Worm (Caenorhabditis elegans): ENCODE results near the gene ZK829.7.

The ZK829.7 gene

ce11 chrIV:11961485-11962255 is at the start of gene ZK829.7:
Gene ZK829.7, minus strand, starts transcription at chrIV:11961535.
- no peak for TF ChIP-seq unc-62 (GFP tag; optimal IDR thresholded peaks at IDR 0.05)
- TF ChIP-seq nhr-12 (tag; optimal IDR thresholded peaks at IDR 0.05), result no peak
- no peak for TF ChIP-seq sem-2 (GFP tag; optimal IDR thresholded peaks at IDR 0.05)
- TF ChIP-seq hlh-1 (tag; optimal IDR thresholded peaks at IDR 0.05), result peak; percentile 20
- peak; percentile 68 for TF ChIP-seq lsy-2 (tag; optimal IDR thresholded peaks at IDR 0.05)
- no peak for TF ChIP-seq drap-1 (GFP tag; optimal IDR thresholded peaks at IDR 0.05)
- TF ChIP-seq tbx-8 (GFP tag; optimal IDR thresholded peaks at IDR 0.05), result no peak
- no peak for TF ChIP-seq nhr-76 (tag; optimal IDR thresholded peaks at IDR 0.05)
- TF ChIP-seq flh-1 (GFP tag; optimal IDR thresholded peaks at IDR 0.05), result no peak
- TF ChIP-seq ces-1 (GFP tag; optimal IDR thresholded peaks at IDR 0.05), result peak; percentile 5
- TF ChIP-seq ceh-83 (GFP tag; optimal IDR thresholded peaks at IDR 0.05), result no peak
- TF ChIP-seq lin-13 (tag; optimal IDR thresholded peaks at IDR 0.05), result peak; percentile 58
- peak; percentile 44 for TF ChIP-seq mep-1 (tag; optimal IDR thresholded peaks at IDR 0.05)
- peak; percentile 44 for TF ChIP-seq nhr-237 (tag; optimal IDR thresholded peaks at IDR 0.05)
- TF ChIP-seq snpc-4 (tag; optimal IDR thresholded peaks at IDR 0.05), result no peak
- TF ChIP-seq M03D4.4 (tag; optimal IDR thresholded peaks at IDR 0.05), result no peak
- TF ChIP-seq ztf-11 (tag; optimal IDR thresholded peaks at IDR 0.05), result no peak
- TF ChIP-seq pha-4 (tag; optimal IDR thresholded peaks at IDR 0.05), result peak; percentile 81
- no peak for TF ChIP-seq zip-8 (tag; optimal IDR thresholded peaks at IDR 0.05)
- no peak for TF ChIP-seq nhr-28 (tag; optimal IDR thresholded peaks at IDR 0.05)
- TF ChIP-seq ceh-39 (tag; optimal IDR thresholded peaks at IDR 0.05), result peak; percentile 46
- TF ChIP-seq ham-2 (GFP tag; optimal IDR thresholded peaks at IDR 0.05), result no peak

DNA sequence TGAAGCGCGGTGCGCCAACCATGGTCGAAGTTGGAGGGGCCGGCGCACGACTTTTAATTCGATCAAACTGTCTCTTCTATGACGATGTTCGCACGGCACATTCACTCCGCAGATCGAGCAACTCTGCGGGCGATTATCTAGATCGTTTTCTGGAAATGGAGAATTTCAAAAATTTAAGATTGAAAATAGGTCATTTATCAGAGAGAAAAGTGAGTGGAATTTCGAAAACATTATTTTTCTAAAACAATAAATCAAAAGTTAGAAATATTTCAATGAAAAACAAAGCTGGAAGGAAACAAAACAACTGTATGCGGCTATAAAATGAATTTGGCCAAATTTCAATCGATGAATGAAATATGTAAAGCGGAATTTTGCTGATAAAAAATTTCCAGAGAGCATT is 49.5 kb upstream of the ZK829.7 start, which contains the start of the genes ZK617.26 and unc-22:
ZK617.26 (minus strand) TSS at position 101 of the 400 bp plus-strand sequence.
unc-22 (minus strand) TSS at position 149 of the 400 bp plus-strand sequence.
- no peak for TF ChIP-seq ham-2 (GFP tag; optimal IDR thresholded peaks at IDR 0.05)
- TF ChIP-seq tbx-8 (GFP tag; optimal IDR thresholded peaks at IDR 0.05), result no peak
- TF ChIP-seq ceh-43 (GFP tag; optimal IDR thresholded peaks at IDR 0.05), result no peak
- no peak for TF ChIP-seq nhr-2 (tag; optimal IDR thresholded peaks at IDR 0.05)
- no peak for TF ChIP-seq hlh-1 (tag; optimal IDR thresholded peaks at IDR 0.05)
- TF ChIP-seq lsy-2 (tag; optimal IDR thresholded peaks at IDR 0.05), result no peak
- TF ChIP-seq lin-13 (tag; optimal IDR thresholded peaks at IDR 0.05), result no peak
- no peak for TF ChIP-seq ztf-11 (tag; optimal IDR thresholded peaks at IDR 0.05)
- TF ChIP-seq zip-8 (tag; optimal IDR thresholded peaks at IDR 0.05), result no peak
- TF ChIP-seq ces-1 (GFP tag; optimal IDR thresholded peaks at IDR 0.05), result no peak
- no peak for TF ChIP-seq nhr-12 (tag; optimal IDR thresholded peaks at IDR 0.05)
- no peak for TF ChIP-seq drap-1 (GFP tag; optimal IDR thresholded peaks at IDR 0.05)

DNA sequence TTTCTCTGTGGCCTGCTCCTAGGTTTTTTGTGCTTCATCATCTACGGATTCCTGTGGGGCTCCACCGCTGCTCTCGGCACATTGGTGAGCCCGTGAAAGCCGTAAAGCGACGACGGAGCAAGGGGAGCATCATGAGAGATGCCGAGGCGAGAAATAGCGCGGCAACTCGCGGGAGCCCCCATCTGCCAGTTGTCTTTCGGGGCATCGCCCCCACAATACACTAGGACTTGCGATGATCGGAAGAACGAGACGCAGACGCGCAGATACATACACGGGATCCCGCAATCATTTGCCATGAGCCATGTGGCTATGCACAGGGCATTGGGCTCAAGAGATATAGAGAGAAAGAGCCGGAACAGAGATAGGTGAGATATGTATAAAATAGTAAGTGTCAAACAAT is 49.0 kb upstream of the ZK829.7 start:
- TF ChIP-seq unc-120 (tag; optimal IDR thresholded peaks at IDR 0.05; ENCODE audit: poor library complexity, severe bottlenecking), result peak; percentile 96
- TF ChIP-seq mep-1 (tag; optimal IDR thresholded peaks at IDR 0.05), result no peak
- peak; percentile 65 for TF ChIP-seq unc-62 (GFP tag; optimal IDR thresholded peaks at IDR 0.05)
- TF ChIP-seq lin-13 (tag; optimal IDR thresholded peaks at IDR 0.05), result no peak
- TF ChIP-seq drap-1 (GFP tag; optimal IDR thresholded peaks at IDR 0.05), result peak; percentile 1
- peak; percentile 89 for TF ChIP-seq hlh-1 (tag; optimal IDR thresholded peaks at IDR 0.05)
- TF ChIP-seq M03D4.4 (tag; optimal IDR thresholded peaks at IDR 0.05), result peak; percentile 39

ce11 chrIV:12009046-12009674 is 47.8 kb upstream of the ZK829.7 start:
- TF ChIP-seq nhr-28 (tag; optimal IDR thresholded peaks at IDR 0.05) (no peak), mls-2 (tag; optimal IDR thresholded peaks at IDR 0.05) (no peak), sem-2 (GFP tag; optimal IDR thresholded peaks at IDR 0.05) (no peak), drap-1 (GFP tag; optimal IDR thresholded peaks at IDR 0.05) (no peak), hlh-1 (tag; optimal IDR thresholded peaks at IDR 0.05) (no peak), elt-3 (tag; optimal IDR thresholded peaks at IDR 0.05) (no peak), nhr-76 (tag; optimal IDR thresholded peaks at IDR 0.05) (no peak), unc-120 (tag; optimal IDR thresholded peaks at IDR 0.05; ENCODE audit: poor library complexity, severe bottlenecking) (no peak), ham-2 (GFP tag; optimal IDR thresholded peaks at IDR 0.05) (no peak), mab-5 (tag; optimal IDR thresholded peaks at IDR 0.05) (no peak), ztf-11 (tag; optimal IDR thresholded peaks at IDR 0.05) (no peak), cnd-1 (tag; optimal IDR thresholded peaks at IDR 0.05) (no peak), ceh-39 (tag; optimal IDR thresholded peaks at IDR 0.05) (no peak), ceh-43 (GFP tag; optimal IDR thresholded peaks at IDR 0.05) (no peak)

Measured in whole organism, mixed stage, embryonic.